Fruit fly (Drosophila melanogaster): ENCODE measurements around the gene CG15530.

DNA sequence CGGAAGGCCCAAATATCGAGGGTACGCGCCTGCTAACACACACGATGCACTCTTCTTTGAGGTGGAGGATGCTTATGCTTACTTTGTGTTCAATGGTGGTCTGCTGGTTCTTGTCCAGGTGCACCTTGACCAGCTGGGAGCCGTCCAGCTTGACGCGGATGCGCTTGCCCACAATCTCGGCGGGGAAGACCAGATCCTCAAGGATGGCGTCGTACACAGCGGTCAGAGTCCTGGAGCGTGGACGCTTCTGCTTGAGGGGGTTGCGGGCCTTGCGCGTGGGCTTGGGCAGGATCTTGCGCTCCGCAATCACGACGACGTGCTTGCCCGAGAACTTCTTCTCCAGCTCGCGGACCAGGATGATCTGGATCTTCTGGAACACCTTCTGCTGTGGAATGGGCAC, 30.3 kb downstream of the CG15530 start:
- no peak for TF ChIP-seq bab1 (GFP tag; optimal IDR thresholded peaks at IDR 0.05)
- no peak for TF ChIP-seq Hr96 (GFP tag; optimal IDR thresholded peaks at IDR 0.05)
- no peak for TF ChIP-seq CG33017 (tag; optimal IDR thresholded peaks at IDR 0.05)
- no peak for TF ChIP-seq Crg-1 (GFP tag; optimal IDR thresholded peaks at IDR 0.05)
- TF ChIP-seq CG14711 (tag; optimal IDR thresholded peaks at IDR 0.05): no peak
- no peak for TF ChIP-seq CG1620 (GFP tag; optimal IDR thresholded peaks at IDR 0.05)
